Fruit fly (Drosophila melanogaster): ENCODE results near the gene CG15258.

DNA sequence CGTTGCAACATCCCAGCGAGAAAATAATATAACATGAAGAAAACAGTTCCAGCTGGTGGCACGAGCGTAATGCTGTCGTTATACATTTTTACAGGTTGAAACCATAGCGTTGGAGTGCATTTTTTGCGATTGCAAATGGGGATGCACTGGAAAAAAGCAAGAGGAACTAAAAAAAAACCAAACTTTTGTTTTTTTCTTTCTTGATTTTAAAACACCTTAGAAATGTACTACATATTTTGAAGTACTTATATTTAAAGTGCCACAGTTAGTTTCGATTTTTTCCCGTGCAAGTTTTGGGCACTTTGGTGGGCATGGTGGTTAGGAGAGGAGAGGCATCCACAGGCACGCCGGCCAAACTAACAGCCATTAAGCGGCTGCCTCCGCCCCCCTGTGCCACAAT lies 33.4 kb downstream of the CG15258 start:
- no peak for TF ChIP-seq D1 (tag; optimal IDR thresholded peaks at IDR 0.05)
- TF ChIP-seq CG10348 (GFP tag; IDR thresholded peaks at IDR 0.05) = no peak
- no peak for TF ChIP-seq CG14655 (GFP tag; optimal IDR thresholded peaks at IDR 0.05)
- TF ChIP-seq fd96Ca (GFP tag; IDR thresholded peaks at IDR 0.05) = 0 out of 3 replicates have a peak, but pooled peaks have one; percentile 41
- TF ChIP-seq Pif1A (GFP tag; optimal IDR thresholded peaks at IDR 0.05) = no peak
- TF ChIP-seq gl (tag; optimal IDR thresholded peaks at IDR 0.05) = no peak
- TF ChIP-seq Snoo (tag; optimal IDR thresholded peaks at IDR 0.05) = no peak
- no peak for TF ChIP-seq CG8159 (tag; optimal IDR thresholded peaks at IDR 0.05)
- 0 out of 3 replicates have a peak, but pooled peaks have one; percentile 37 for TF ChIP-seq CG4496 (GFP tag; IDR thresholded peaks at IDR 0.05)
- TF ChIP-seq CG8301 (tag; optimal IDR thresholded peaks at IDR 0.05) = peak; percentile 10
- TF ChIP-seq Ets98B (GFP tag; IDR thresholded peaks at IDR 0.05) = peak; percentile 55; the same call in 1 of the 2 replicates
- TF ChIP-seq Pif1B (GFP tag; optimal IDR thresholded peaks at IDR 0.05) = no peak

All from whole organism, pupa.